Fruit fly (Drosophila melanogaster) whole organism, embryonic: ENCODE data around the gene alpha-PheRS.

Experiments
- ATbp ChIP-seq: fragments of 200-800 bp; sonication (Bioruptor generic); optimal IDR thresholded peaks from 2 replicates; lab custom pipeline; 2017; ENCODE audit warnings: missing biosample characterization, mild to moderate bottlenecking, missing genetic modification characterization, missing genetic modification reagents
- BEAF-32 ChIP-seq: fragments of 200-800 bp; sonication (Bioruptor generic); optimal IDR thresholded peaks from 3 replicates; lab custom pipeline; 2017; ENCODE audit warnings: missing biosample characterization, missing genetic modification characterization, mild to moderate bottlenecking, moderate library complexity, missing genetic modification reagents
- CG1024 ChIP-seq: fragments of 200-800 bp; sonication (Bioruptor generic); IDR thresholded peaks from 2 replicates; pipeline ENCODE4 v1.3.6; 2022; ENCODE audit warnings: missing biosample characterization, missing genetic modification characterization
- CG10321 ChIP-seq: fragments of 200-800 bp; sonication (Bioruptor generic); IDR thresholded peaks from 2 replicates; pipeline ENCODE4 v1.3.6; 2022; ENCODE audit warnings: missing biosample characterization, missing genetic modification characterization
- CG11247 ChIP-seq: fragments of 200-800 bp; sonication (Bioruptor generic); IDR thresholded peaks from 2 replicates; pipeline ENCODE4 v1.3.6; 2022; ENCODE audit warnings: missing biosample characterization, missing genetic modification characterization
- CG11398 ChIP-seq: fragments of 200-800 bp; sonication (Bioruptor generic); optimal IDR thresholded peaks from 2 replicates; lab custom pipeline; 2016; ENCODE audit warnings: missing biosample characterization, missing genetic modification characterization
- CG12155 ChIP-seq: fragments of 200-800 bp; sonication (Bioruptor generic); optimal IDR thresholded peaks from 3 replicates; lab custom pipeline; 2016; ENCODE audit warnings: missing biosample characterization, missing genetic modification characterization
- CG12299 ChIP-seq: fragments of 200-800 bp; sonication (Bioruptor generic); optimal IDR thresholded peaks from 2 replicates; lab custom pipeline; 2018; ENCODE audit warnings: missing biosample characterization, mild to moderate bottlenecking, missing genetic modification characterization
- CG12659 ChIP-seq: fragments of 200-800 bp; sonication (Bioruptor generic); optimal IDR thresholded peaks from 3 replicates; lab custom pipeline; 2017; ENCODE audit warnings: mild to moderate bottlenecking, missing biosample characterization, missing genetic modification reagents, missing genetic modification characterization
- CG13287 ChIP-seq: fragments of 200-800 bp; sonication (Bioruptor generic); IDR thresholded peaks from 2 replicates; pipeline ENCODE4 v1.3.6; 2022; ENCODE audit warnings: missing biosample characterization, missing genetic modification characterization; ENCODE audit not compliant: partially characterized antibody
- CG14667 ChIP-seq: fragments of 200-800 bp; sonication (Bioruptor generic); IDR thresholded peaks from 2 replicates; pipeline ENCODE4 v1.3.6; 2022; ENCODE audit warnings: missing biosample characterization, missing genetic modification characterization
- CG17361 ChIP-seq: fragments of 200-800 bp; sonication (Bioruptor generic); IDR thresholded peaks from 3 replicates; pipeline ENCODE4 v1.3.6; 2022; ENCODE audit warnings: missing biosample characterization, missing genetic modification characterization
- CG17612 ChIP-seq: fragments of 200-800 bp; sonication (Bioruptor generic); IDR thresholded peaks from 2 replicates; pipeline ENCODE4 v1.3.6; 2022; ENCODE audit warnings: missing biosample characterization, missing genetic modification characterization
- CG18262 ChIP-seq: fragments of 200-800 bp; optimal IDR thresholded peaks from 3 replicates; lab custom pipeline; 2019; ENCODE audit warnings: missing biosample characterization, mild to moderate bottlenecking, missing genetic modification characterization, moderate library complexity
- CG18599 ChIP-seq: fragments of 200-800 bp; sonication (Bioruptor generic); optimal IDR thresholded peaks from 3 replicates; lab custom pipeline; 2017; ENCODE audit warnings: missing biosample characterization, missing genetic modification characterization, mild to moderate bottlenecking, moderate library complexity, missing genetic modification reagents
- CG30431 ChIP-seq: fragments of 200-800 bp; sonication (Bioruptor generic); optimal IDR thresholded peaks from 2 replicates; lab custom pipeline; 2017; ENCODE audit warnings: missing biosample characterization, missing genetic modification characterization
- CG31388 ChIP-seq: fragments of 200-800 bp; sonication (Bioruptor generic); optimal IDR thresholded peaks from 2 replicates; lab custom pipeline; 2016; ENCODE audit warnings: missing biosample characterization, missing genetic modification characterization
- CG32767 ChIP-seq: fragments of 200-800 bp; sonication (Bioruptor generic); IDR thresholded peaks from 2 replicates; pipeline ENCODE4 v1.3.6; 2022; ENCODE audit warnings: missing biosample characterization, missing genetic modification characterization
- CG34422 ChIP-seq: fragments of 200-800 bp; sonication (Bioruptor generic); IDR thresholded peaks from 3 replicates; pipeline ENCODE4 v1.3.6; 2022; ENCODE audit warnings: missing biosample characterization, missing genetic modification characterization
- CG7357 ChIP-seq: fragments of 200-800 bp; sonication (Bioruptor generic); IDR thresholded peaks from 3 replicates; pipeline ENCODE4 v1.3.6; 2022; ENCODE audit warnings: missing biosample characterization, missing genetic modification characterization
- CG7745 ChIP-seq: fragments of 200-800 bp; sonication (Bioruptor generic); optimal IDR thresholded peaks from 2 replicates; lab custom pipeline; 2018; ENCODE audit warnings: missing biosample characterization, mild to moderate bottlenecking, missing genetic modification characterization, moderate library complexity
- CTCF ChIP-seq: fragments of 200-800 bp; sonication (Bioruptor generic); optimal IDR thresholded peaks from 2 replicates; lab custom pipeline; 2017; ENCODE audit warnings: missing biosample characterization, mild to moderate bottlenecking, missing genetic modification characterization, moderate library complexity
- Dip2 ChIP-seq: fragments of 200-800 bp; sonication (Bioruptor generic); IDR thresholded peaks from 2 replicates; pipeline ENCODE4 v1.3.6; 2022; ENCODE audit warnings: missing biosample characterization, missing genetic modification characterization
- Doc3 ChIP-seq: fragments of 200-800 bp; sonication (Bioruptor generic); IDR thresholded peaks from 3 replicates; pipeline ENCODE4 v1.3.6; 2022; ENCODE audit warnings: missing biosample characterization, missing genetic modification characterization; ENCODE audit not compliant: partially characterized antibody
- HHEX ChIP-seq: fragments of 200-800 bp; sonication (Bioruptor generic); optimal IDR thresholded peaks from 3 replicates; lab custom pipeline; 2017; ENCODE audit warnings: missing biosample characterization, mild to moderate bottlenecking, missing genetic modification characterization, missing genetic modification reagents
- Hmx ChIP-seq: fragments of 200-800 bp; sonication (Bioruptor generic); optimal IDR thresholded peaks from 2 replicates; lab custom pipeline; 2016; ENCODE audit warnings: missing biosample characterization, missing genetic modification characterization
- MTF-1 ChIP-seq: fragments of 200-800 bp; sonication (Bioruptor generic); optimal IDR thresholded peaks from 2 replicates; lab custom pipeline; 2018; ENCODE audit warnings: missing biosample characterization, mild to moderate bottlenecking, missing genetic modification characterization, borderline replicate concordance
- NfI ChIP-seq: fragments of 200-800 bp; sonication (Bioruptor generic); optimal IDR thresholded peaks from 3 replicates; lab custom pipeline; 2018; ENCODE audit warnings: missing biosample characterization, mild to moderate bottlenecking, missing genetic modification characterization, moderate library complexity
- Tbp ChIP-seq: fragments of >200 bp; optimal IDR thresholded peaks from 2 replicates; lab custom pipeline; 2018; ENCODE audit warnings: missing biosample characterization, missing genetic modification characterization
- Xrp1 ChIP-seq: fragments of 200-800 bp; sonication (Bioruptor generic); IDR thresholded peaks from 2 replicates; pipeline ENCODE4 v1.3.6; 2022; ENCODE audit warnings: missing biosample characterization, missing genetic modification characterization
- al ChIP-seq: fragments of 200-800 bp; sonication (Bioruptor generic); IDR thresholded peaks from 2 replicates; pipeline ENCODE4 v1.3.6; 2022; ENCODE audit warnings: missing biosample characterization, missing genetic modification characterization
- aop ChIP-seq: fragments of 200-800 bp; sonication (Bioruptor generic); IDR thresholded peaks from 2 replicates; pipeline ENCODE4 v1.3.6; 2022; ENCODE audit warnings: missing biosample characterization, missing genetic modification characterization
- chinmo ChIP-seq: fragments of 200-800 bp; sonication (Bioruptor generic); IDR thresholded peaks from 4 replicates; pipeline ENCODE4 v1.3.6; 2022; ENCODE audit warnings: missing biosample characterization, missing genetic modification characterization; ENCODE audit not compliant: partially characterized antibody
- chn ChIP-seq: fragments of 200-800 bp; sonication (Bioruptor generic); optimal IDR thresholded peaks from 2 replicates; lab custom pipeline; 2016; ENCODE audit warnings: missing biosample characterization, missing genetic modification characterization
- cwo ChIP-seq: fragments of 200-800 bp; sonication (Bioruptor generic); optimal IDR thresholded peaks from 3 replicates; lab custom pipeline; 2017; ENCODE audit warnings: missing biosample characterization, missing genetic modification characterization, mild to moderate bottlenecking, moderate library complexity, missing genetic modification reagents
- dan ChIP-seq: fragments of 200-800 bp; sonication (Bioruptor generic); IDR thresholded peaks from 2 replicates; pipeline ENCODE4 v1.3.6; 2022; ENCODE audit warnings: missing biosample characterization, missing genetic modification characterization
- danr ChIP-seq: fragments of 200-800 bp; sonication (Bioruptor generic); IDR thresholded peaks from 2 replicates; pipeline ENCODE4 v1.3.6; 2022; ENCODE audit warnings: missing biosample characterization, missing genetic modification characterization
- disco-r ChIP-seq: fragments of 200-800 bp; sonication (Bioruptor generic); optimal IDR thresholded peaks from 2 replicates; lab custom pipeline; 2016; ENCODE audit warnings: missing biosample characterization, missing genetic modification characterization
- en ChIP-seq: fragments of 200-800 bp; sonication (Bioruptor generic); optimal IDR thresholded peaks from 2 replicates; lab custom pipeline; 2016; ENCODE audit warnings: missing biosample characterization, missing genetic modification characterization
- esg ChIP-seq: fragments of 200-800 bp; sonication (Bioruptor generic); conservative IDR thresholded peaks from 2 replicates; pipeline ENCODE4 v1.3.6; 2022; ENCODE audit warnings: missing biosample characterization, missing genetic modification characterization
- fru ChIP-seq: fragments of >200 bp; optimal IDR thresholded peaks from 2 replicates; lab custom pipeline; 2017
- gfzf ChIP-seq: fragments of 200-800 bp; sonication (Bioruptor generic); optimal IDR thresholded peaks from 2 replicates; lab custom pipeline; 2016; ENCODE audit warnings: missing biosample characterization, mild to moderate bottlenecking, missing genetic modification characterization, moderate library complexity
- gsb-n ChIP-seq: fragments of 200-800 bp; sonication (Bioruptor generic); optimal IDR thresholded peaks from 3 replicates; lab custom pipeline; 2018; ENCODE audit warnings: missing biosample characterization, mild to moderate bottlenecking, missing genetic modification characterization
- gt ChIP-seq: fragments of 200-800 bp; sonication (Bioruptor generic); IDR thresholded peaks from 2 replicates; pipeline ENCODE4 v1.3.6; 2022; ENCODE audit warnings: missing biosample characterization, missing genetic modification characterization
- mirr ChIP-seq: fragments of 200-800 bp; sonication (Bioruptor generic); optimal IDR thresholded peaks from 3 replicates; lab custom pipeline; 2018; ENCODE audit warnings: missing biosample characterization, mild to moderate bottlenecking, missing genetic modification characterization
- peb ChIP-seq: fragments of 200-800 bp; sonication (Bioruptor generic); IDR thresholded peaks from 2 replicates; pipeline ENCODE4 v1.3.6; 2022; ENCODE audit warnings: missing biosample characterization, missing genetic modification characterization
- pzg ChIP-seq: fragments of 200-800 bp; sonication (Bioruptor generic); optimal IDR thresholded peaks from 3 replicates; lab custom pipeline; 2018; ENCODE audit warnings: missing biosample characterization, mild to moderate bottlenecking, missing genetic modification characterization, moderate library complexity
- ro ChIP-seq: fragments of 200-800 bp; sonication (Bioruptor generic); IDR thresholded peaks from 2 replicates; pipeline ENCODE4 v1.3.6; 2022; ENCODE audit warnings: missing biosample characterization, missing genetic modification characterization
- tup ChIP-seq: fragments of 200-800 bp; sonication (Bioruptor generic); optimal IDR thresholded peaks from 2 replicates; lab custom pipeline; 2016; ENCODE audit warnings: missing biosample characterization, mild to moderate bottlenecking, missing genetic modification characterization, moderate library complexity
- twi ChIP-seq: fragments of 200-800 bp; optimal IDR thresholded peaks from 2 replicates; lab custom pipeline; 2019; ENCODE audit warnings: missing biosample characterization, mild to moderate bottlenecking, missing genetic modification characterization, moderate library complexity
- zf30C ChIP-seq: fragments of 200-800 bp; sonication (Bioruptor generic); optimal IDR thresholded peaks from 3 replicates; lab custom pipeline; 2018; ENCODE audit warnings: missing biosample characterization, mild to moderate bottlenecking, missing genetic modification characterization

Gene alpha-PheRS

DNA sequence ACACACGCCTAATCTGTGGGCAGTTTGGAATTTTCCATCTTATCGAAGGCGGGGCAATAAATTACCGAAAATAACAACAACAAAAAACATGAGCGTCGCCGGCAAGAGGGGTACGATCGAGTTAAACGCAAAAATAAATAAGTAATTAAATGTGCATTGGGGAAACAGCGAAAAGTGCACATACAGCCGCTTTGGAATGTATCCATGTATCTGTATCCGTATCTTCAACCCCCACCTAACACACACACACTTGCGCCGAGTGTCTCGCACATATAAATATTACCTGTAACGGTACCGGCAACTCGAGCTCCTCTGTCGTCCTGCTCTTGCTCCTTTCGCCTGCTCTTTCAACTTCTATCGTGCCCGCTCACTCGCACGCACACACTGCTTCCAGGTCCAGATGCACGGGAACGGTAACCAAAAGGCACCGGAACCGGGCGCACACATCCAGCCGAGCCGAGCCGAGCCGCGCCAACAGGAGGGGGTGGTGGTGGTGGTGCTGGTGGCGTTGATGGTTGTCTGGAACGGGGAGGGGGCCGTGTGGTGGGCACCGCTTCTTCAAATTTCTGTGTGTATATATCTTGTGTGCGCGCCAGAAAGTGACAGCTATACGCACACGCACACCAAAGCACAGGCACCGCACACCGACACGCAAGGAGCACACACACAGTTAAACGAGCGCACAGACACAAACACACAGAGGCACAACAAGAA is 3.9 kb downstream of the alpha-PheRS start (continued):
- peak; percentile 83 for TF ChIP-seq CG32767 (GFP tag; lab: Robert Waterston, UW)
- TF ChIP-seq CG14667 (GFP tag; lab: Robert Waterston, UW), result no peak
- peak; percentile 39 for TF ChIP-seq cwo (GFP tag; lab: Kevin White, UChicago)
- peak; percentile 31; the same call in 1 of the 3 replicates for TF ChIP-seq CG17361 (GFP tag; lab: Robert Waterston, UW)
- TF ChIP-seq CG11247 (GFP tag; lab: Robert Waterston, UW), result no peak
- peak; percentile 21; the same call in 1 of the 2 replicates for TF ChIP-seq Xrp1 (GFP tag; lab: Robert Waterston, UW)
- no peak for TF ChIP-seq ro (GFP tag; lab: Robert Waterston, UW)
- no peak for TF ChIP-seq gfzf (GFP tag; lab: Kevin White, UChicago)
- TF ChIP-seq CG7357 (GFP tag; lab: Robert Waterston, UW), result no peak
- TF ChIP-seq en (GFP tag; lab: Kevin White, UChicago), result no peak
- peak; percentile 44 for TF ChIP-seq CG18599
- no peak for TF ChIP-seq BEAF-32
- TF ChIP-seq CG7745 (tag; lab: Kevin White, UChicago), result no peak
- no peak for TF ChIP-seq CG11398 (GFP tag; lab: Kevin White, UChicago)
- TF ChIP-seq gt, result no peak
- no peak for TF ChIP-seq CG1024 (GFP tag; lab: Robert Waterston, UW)
- TF ChIP-seq danr (GFP tag; lab: Robert Waterston, UW), result no peak
- no peak for TF ChIP-seq CG30431 (GFP tag; lab: Kevin White, UChicago)
- no peak for TF ChIP-seq CTCF
- no peak for TF ChIP-seq CG31388 (GFP tag; lab: Kevin White, UChicago)
- TF ChIP-seq zf30C (GFP tag; lab: Kevin White, UChicago), result no peak
- TF ChIP-seq pzg (GFP tag; lab: Kevin White, UChicago), result no peak
- TF ChIP-seq CG13287 (GFP tag; lab: Robert Waterston, UW), result no peak
- no peak for TF ChIP-seq esg (GFP tag; lab: Robert Waterston, UW)
- no peak for TF ChIP-seq Dip2
- no peak for TF ChIP-seq disco-r (GFP tag; lab: Kevin White, UChicago)
- TF ChIP-seq CG34422 (GFP tag; lab: Robert Waterston, UW), result peak; percentile 77; the same call in 2 of the 3 replicates
- no peak for TF ChIP-seq twi
- TF ChIP-seq tup (GFP tag; lab: Kevin White, UChicago), result no peak
- no peak for TF ChIP-seq aop
- TF ChIP-seq mirr (GFP tag; lab: Kevin White, UChicago), result peak; percentile 3
- TF ChIP-seq al (GFP tag; lab: Robert Waterston, UW), result no peak
- peak; percentile 27; the same call in 1 of the 2 replicates for TF ChIP-seq CG17612 (GFP tag; lab: Robert Waterston, UW)
- no peak for TF ChIP-seq MTF-1 (GFP tag; lab: Kevin White, UChicago)
- TF ChIP-seq Doc3 (GFP tag; lab: Robert Waterston, UW), result no peak
- TF ChIP-seq ATbp (GFP tag; lab: Kevin White, UChicago), result no peak
- no peak for TF ChIP-seq Hmx (GFP tag; lab: Kevin White, UChicago)
- no peak for TF ChIP-seq CG18262 (tag; lab: Kevin White, UChicago)
- 0 out of 4 replicates have a peak, but pooled peaks have one; percentile 61 for TF ChIP-seq chinmo (GFP tag; lab: Robert Waterston, UW)
- TF ChIP-seq HHEX, result no peak
- TF ChIP-seq gsb-n (tag; lab: Kevin White, UChicago), result no peak
- TF ChIP-seq Tbp (GFP tag; lab: Kevin White, UChicago), result no peak
- no peak for TF ChIP-seq CG12659
- peak; percentile 8 for TF ChIP-seq CG12155 (GFP tag; lab: Kevin White, UChicago)
- TF ChIP-seq chn, result peak; percentile 27
- TF ChIP-seq NfI (GFP tag; lab: Kevin White, UChicago), result no peak
- TF ChIP-seq CG10321 (GFP tag; lab: Robert Waterston, UW), result peak; percentile 90
- TF ChIP-seq fru (lab: Kevin White, UChicago), result no peak
- TF ChIP-seq peb (GFP tag; lab: Robert Waterston, UW), result no peak
- no peak for TF ChIP-seq dan (GFP tag; lab: Robert Waterston, UW)
- peak; percentile 30 for TF ChIP-seq CG12299 (tag; lab: Kevin White, UChicago)
